Fruit fly (Drosophila melanogaster) whole organism, pupa: Measurements from ENCODE around the gene CG7365.

Experiments used
- CG12605 ChIP-seq: fragments of 200-800 bp; sonication (Bioruptor generic); IDR thresholded peaks from 2 replicates; pipeline ENCODE4 v1.3.6; 2022; ENCODE audit warnings: missing biosample characterization, missing genetic modification characterization
- CG14655 ChIP-seq: fragments of 200-800 bp; sonication (Bioruptor generic); optimal IDR thresholded peaks from 3 replicates; lab custom pipeline; 2017; ENCODE audit warnings: mild to moderate bottlenecking, missing biosample characterization, missing genetic modification reagents, missing genetic modification characterization
- CG17806 ChIP-seq: fragments of 200-800 bp; sonication (Bioruptor generic); optimal IDR thresholded peaks from 2 replicates; lab custom pipeline; 2018; ENCODE audit warnings: missing biosample characterization, mild to moderate bottlenecking, missing genetic modification characterization, moderate library complexity
- CG8159 ChIP-seq: fragments of 200-800 bp; sonication (Bioruptor generic); optimal IDR thresholded peaks from 3 replicates; lab custom pipeline; 2018; ENCODE audit warnings: missing biosample characterization, mild to moderate bottlenecking, missing genetic modification characterization, moderate library complexity
- CG8301 ChIP-seq: fragments of 200-800 bp; sonication (Bioruptor generic); optimal IDR thresholded peaks from 2 replicates; lab custom pipeline; 2018; ENCODE audit warnings: missing biosample characterization, mild to moderate bottlenecking, missing genetic modification characterization
- D1 ChIP-seq: fragments of 200-800 bp; sonication (Bioruptor generic); optimal IDR thresholded peaks from 2 replicates; lab custom pipeline; 2018; ENCODE audit warnings: missing biosample characterization, mild to moderate bottlenecking, missing genetic modification characterization, moderate library complexity
- Ets98B ChIP-seq: fragments of 200-800 bp; sonication (Bioruptor generic); IDR thresholded peaks from 2 replicates; pipeline ENCODE4 v1.3.6; 2022; ENCODE audit warnings: missing biosample characterization, missing genetic modification characterization
- Pif1B ChIP-seq: fragments of 200-800 bp; sonication (Bioruptor generic); optimal IDR thresholded peaks from 3 replicates; lab custom pipeline; 2016; ENCODE audit warnings: missing biosample characterization, missing genetic modification characterization
- gl ChIP-seq: fragments of 200-800 bp; sonication (Bioruptor generic); optimal IDR thresholded peaks from 2 replicates; lab custom pipeline; 2018; ENCODE audit warnings: missing biosample characterization, mild to moderate bottlenecking, missing genetic modification characterization

dm6 chr3L:20168152-20168551 is 41.0 kb upstream of the CG7365 start:
- TF ChIP-seq CG8159 (peak; percentile 42), Ets98B (GFP tag; lab: Robert Waterston, UW) (no peak), CG14655 (GFP tag; lab: Kevin White, UChicago) (no peak), Pif1B (GFP tag; lab: Kevin White, UChicago) (no peak), CG17806 (tag; lab: Kevin White, UChicago) (peak; percentile 10), CG8301 (tag; lab: Kevin White, UChicago) (no peak), D1 (peak; percentile 21), gl (no peak), CG12605 (GFP tag; lab: Robert Waterston, UW) (no peak)
